Worm (Caenorhabditis elegans): ENCODE data around the gene F21C10.5.

Gene F21C10.5

ce11 chrV:9146849-9147557 is 21.6 kb downstream of the F21C10.5 start, which contains the start of gene spl-2 (continued):
- TF ChIP-seq mbf-1 (tag; optimal IDR thresholded peaks at IDR 0.05) = no peak
- TF ChIP-seq C34F6.9 (tag; optimal IDR thresholded peaks at IDR 0.05) = no peak
- TF ChIP-seq F13H6.1 (tag; optimal IDR thresholded peaks at IDR 0.05) = no peak
- TF ChIP-seq elt-3 (tag; optimal IDR thresholded peaks at IDR 0.05) = no peak
- TF ChIP-seq R02D3.7 (tag; optimal IDR thresholded peaks at IDR 0.05) = no peak
- peak; percentile 35 for TF ChIP-seq sma-9 (GFP tag; optimal IDR thresholded peaks at IDR 0.05)
- no peak for TF ChIP-seq sma-9 (tag; optimal IDR thresholded peaks at IDR 0.05)
- TF ChIP-seq peb-1 (tag; optimal IDR thresholded peaks at IDR 0.05) = no peak
- no peak for TF ChIP-seq dmd-4 (tag; optimal IDR thresholded peaks at IDR 0.05)
- no peak for TF ChIP-seq blmp-1 (tag; optimal IDR thresholded peaks at IDR 0.05; ENCODE audit: insufficient read depth)
- peak; percentile 23 for TF ChIP-seq nhr-129 (tag; optimal IDR thresholded peaks at IDR 0.05)

ce11 chrV:9148151-9148550 is 22.7 kb downstream of the F21C10.5 start:
- TF ChIP-seq ztf-1 (GFP tag; conservative IDR thresholded peaks at IDR 0.05) (no peak), sma-9 (GFP tag; optimal IDR thresholded peaks at IDR 0.05) (peak; percentile 54), sma-9 (tag; optimal IDR thresholded peaks at IDR 0.05) (no peak), nhr-25 (tag; optimal IDR thresholded peaks at IDR 0.05) (no peak), ama-1 (optimal IDR thresholded peaks at IDR 0.05) (no peak), peb-1 (tag; optimal IDR thresholded peaks at IDR 0.05) (no peak), Y55F3AM.14 (GFP tag; optimal IDR thresholded peaks at IDR 0.05) (no peak), sem-4 (tag; optimal IDR thresholded peaks at IDR 0.05) (no peak), dmd-4 (tag; optimal IDR thresholded peaks at IDR 0.05) (no peak)

- no peak for TF ChIP-seq ceh-82 (tag; optimal IDR thresholded peaks at IDR 0.05)
- TF ChIP-seq alr-1 (tag; optimal IDR thresholded peaks at IDR 0.05) = no peak
- TF ChIP-seq nhr-11 (tag; optimal IDR thresholded peaks at IDR 0.05) = no peak
- peak; percentile 67 for TF ChIP-seq sma-9 (GFP tag; optimal IDR thresholded peaks at IDR 0.05)
- TF ChIP-seq sma-9 (tag; optimal IDR thresholded peaks at IDR 0.05) = no peak
Measured at ce11 chrV:9152339-9152738, 26.9 kb downstream of the F21C10.5 start.

ce11 chrV:9154772-9155171 is 29.3 kb downstream of the F21C10.5 start, which contains the start of gene B0222.5:
B0222.5 (minus strand) TSS chrV:9154872.
- TF ChIP-seq unc-62 (GFP tag; optimal IDR thresholded peaks at IDR 0.05) = no peak
- no peak for TF ChIP-seq fos-1 (tag; optimal IDR thresholded peaks at IDR 0.05)
- no peak for TF ChIP-seq sma-3 (GFP tag; optimal IDR thresholded peaks at IDR 0.05)
- TF ChIP-seq blmp-1 (tag; optimal IDR thresholded peaks at IDR 0.05; ENCODE audit: insufficient read depth) = no peak
- TF ChIP-seq ceh-82 (tag; optimal IDR thresholded peaks at IDR 0.05) = no peak
- TF ChIP-seq peb-1 (tag; optimal IDR thresholded peaks at IDR 0.05) = no peak
- no peak for TF ChIP-seq lin-39 (tag; optimal IDR thresholded peaks at IDR 0.05)
- TF ChIP-seq lsy-2 (tag; optimal IDR thresholded peaks at IDR 0.05) = no peak
- TF ChIP-seq skn-1 (tag; optimal IDR thresholded peaks at IDR 0.05) = no peak
- TF ChIP-seq dmd-4 (tag; optimal IDR thresholded peaks at IDR 0.05) = no peak
- TF ChIP-seq sem-4 (tag; optimal IDR thresholded peaks at IDR 0.05) = no peak
- no peak for TF ChIP-seq ama-1 (optimal IDR thresholded peaks at IDR 0.05)
- TF ChIP-seq F13H6.1 (tag; optimal IDR thresholded peaks at IDR 0.05) = no peak
- no peak for TF ChIP-seq nhr-129 (tag; optimal IDR thresholded peaks at IDR 0.05)
- TF ChIP-seq ztf-1 (GFP tag; conservative IDR thresholded peaks at IDR 0.05) = no peak
- no peak for TF ChIP-seq ZK546.5 (tag; optimal IDR thresholded peaks at IDR 0.05)
- no peak for TF ChIP-seq nhr-237 (tag; optimal IDR thresholded peaks at IDR 0.05)
- TF ChIP-seq mbf-1 (tag; optimal IDR thresholded peaks at IDR 0.05) = no peak
- no peak for TF ChIP-seq alr-1 (tag; optimal IDR thresholded peaks at IDR 0.05)
- no peak for TF ChIP-seq sma-9 (GFP tag; optimal IDR thresholded peaks at IDR 0.05)
- TF ChIP-seq sma-9 (tag; optimal IDR thresholded peaks at IDR 0.05) = no peak

ce11 chrV:9155616-9156015 is 30.2 kb downstream of the F21C10.5 start:
- TF ChIP-seq peb-1 (tag; optimal IDR thresholded peaks at IDR 0.05) (no peak), nhr-21 (tag; optimal IDR thresholded peaks at IDR 0.05) (no peak), zag-1 (tag; optimal IDR thresholded peaks at IDR 0.05) (no peak), sma-3 (GFP tag; optimal IDR thresholded peaks at IDR 0.05) (no peak), nhr-23 (tag; optimal IDR thresholded peaks at IDR 0.05) (no peak), elt-3 (tag; optimal IDR thresholded peaks at IDR 0.05) (no peak), mab-5 (tag; optimal IDR thresholded peaks at IDR 0.05) (no peak), dmd-4 (tag; optimal IDR thresholded peaks at IDR 0.05) (no peak), lsy-2 (tag; optimal IDR thresholded peaks at IDR 0.05) (no peak), nhr-237 (tag; optimal IDR thresholded peaks at IDR 0.05) (no peak), lin-39 (tag; optimal IDR thresholded peaks at IDR 0.05) (no peak), nhr-77 (tag; optimal IDR thresholded peaks at IDR 0.05) (no peak), F13H6.1 (tag; optimal IDR thresholded peaks at IDR 0.05) (no peak)
